Fruit fly (Drosophila melanogaster): ENCODE data around the gene CG12607.

- TF ChIP-seq Gug (GFP tag; IDR thresholded peaks at IDR 0.05) (no peak), topi (GFP tag; optimal IDR thresholded peaks at IDR 0.05) (no peak), CG7368 (GFP tag; optimal IDR thresholded peaks at IDR 0.05) (no peak), vri (GFP tag; optimal IDR thresholded peaks at IDR 0.05) (no peak), fkh (GFP tag; optimal IDR thresholded peaks at IDR 0.05) (no peak), CG3032 (tag; optimal IDR thresholded peaks at IDR 0.05) (no peak), dac (GFP tag; optimal IDR thresholded peaks at IDR 0.05) (no peak), Eip93F (GFP tag; optimal IDR thresholded peaks at IDR 0.05) (no peak), CG6276 (GFP tag; optimal IDR thresholded peaks at IDR 0.05) (no peak), CG6792 (GFP tag; optimal IDR thresholded peaks at IDR 0.05) (no peak), CG34406 (GFP tag; optimal IDR thresholded peaks at IDR 0.05) (no peak), net (GFP tag; optimal IDR thresholded peaks at IDR 0.05) (no peak), Sox14 (GFP tag; optimal IDR thresholded peaks at IDR 0.05) (no peak), CG1621 (tag; optimal IDR thresholded peaks at IDR 0.05) (no peak)
These were observed 10.0 kb upstream of the CG12607 start, which contains the start of gene CG15021 for dm6 chr3L:4436421-4436820.
